Worm (Caenorhabditis elegans): ENCODE data around the gene H20E11.1.

DNA sequence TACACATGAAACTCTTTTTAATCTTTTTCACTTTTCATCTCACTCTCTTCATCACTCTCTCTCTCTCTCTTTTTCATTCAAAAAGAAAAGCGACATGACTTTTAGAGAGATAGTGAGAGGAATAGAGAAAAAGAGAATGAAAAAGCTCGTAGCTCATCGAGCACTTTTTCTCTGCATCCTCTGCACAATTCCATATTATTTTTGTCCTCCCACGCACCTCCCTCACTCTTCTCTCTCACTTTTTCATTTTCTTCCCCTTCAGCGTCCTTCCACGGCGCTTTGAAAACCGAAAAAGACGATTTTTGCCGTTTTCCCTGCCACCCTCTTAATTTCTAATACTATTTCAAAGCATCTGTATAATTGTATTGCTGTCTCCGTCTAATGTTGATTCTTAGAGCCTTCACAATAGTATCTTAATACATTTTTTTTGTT lies 9.2 kb downstream of the H20E11.1 start:
- TF ChIP-seq blmp-1 (tag; optimal IDR thresholded peaks at IDR 0.05; ENCODE audit: insufficient read depth) (peak; percentile 41), ceh-16 (tag; optimal IDR thresholded peaks at IDR 0.05) (no peak), elt-1 (tag; optimal IDR thresholded peaks at IDR 0.05) (no peak), nhr-237 (tag; optimal IDR thresholded peaks at IDR 0.05) (no peak)

Measured in whole organism, L2 larva.